Worm (Caenorhabditis elegans): ENCODE data around the gene ZC395.5.
A peak's percentile ranks its signal among the peaks of the same experiment; 100 is the strongest.

Gene ZC395.5

DNA sequence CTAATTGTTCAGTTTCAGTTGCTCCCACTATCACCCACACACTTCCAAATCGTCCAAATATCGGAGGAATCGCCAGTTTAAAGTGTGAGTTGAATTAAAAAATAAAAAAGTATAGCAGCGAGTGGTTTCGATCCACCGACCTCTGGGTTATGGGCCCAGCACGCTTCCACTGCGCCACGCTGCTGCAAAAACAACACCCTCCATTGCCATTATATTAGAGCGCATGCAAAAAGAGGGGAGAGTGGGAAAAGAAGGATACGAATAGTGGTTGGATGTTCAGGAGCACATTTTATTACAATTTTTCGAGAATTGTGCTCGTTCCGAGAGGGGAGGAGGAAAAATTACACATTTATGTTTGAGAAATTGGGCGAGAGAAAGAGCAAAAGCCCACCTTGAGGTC is 27.2 kb downstream of the ZC395.5 start (continued):
- TF ChIP-seq ceh-39 (tag; optimal IDR thresholded peaks at IDR 0.05) (no peak), unc-39 (tag; optimal IDR thresholded peaks at IDR 0.05) (peak; percentile 7), ces-1 (GFP tag; optimal IDR thresholded peaks at IDR 0.05) (no peak), nhr-237 (tag; optimal IDR thresholded peaks at IDR 0.05) (peak; percentile 4), blmp-1 (tag; optimal IDR thresholded peaks at IDR 0.05) (no peak), flh-1 (GFP tag; optimal IDR thresholded peaks at IDR 0.05) (peak; percentile 86), hlh-1 (tag; optimal IDR thresholded peaks at IDR 0.05) (peak; percentile 67)

DNA sequence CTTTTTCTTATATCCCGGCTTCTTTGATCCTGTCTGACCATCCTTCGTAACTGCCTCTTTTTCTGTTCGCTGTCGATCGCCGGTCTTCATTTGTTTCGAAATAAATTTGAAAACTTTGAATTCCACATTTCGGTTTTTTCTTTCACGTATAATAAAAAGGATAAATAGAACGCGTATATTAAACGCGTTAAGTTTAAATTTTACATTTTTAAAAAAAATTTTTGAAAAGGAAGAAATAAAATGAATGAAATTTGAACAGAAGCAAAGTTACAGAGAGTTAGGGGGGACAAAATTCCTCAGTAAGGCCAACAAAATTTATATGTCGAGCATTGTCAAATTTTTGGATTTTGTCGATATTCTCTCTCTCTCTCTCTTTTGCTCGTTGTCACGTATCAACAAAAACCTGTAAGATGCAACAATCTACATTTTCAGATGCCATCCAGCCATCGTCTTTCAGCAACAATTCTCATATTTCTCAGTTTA is 34.2 kb downstream of the ZC395.5 start, which contains the start of the genes T15B12.2 and F52C9.5:
TSS of gene T15B12.2 (minus strand) at position 101 of the 483 bp plus-strand sequence.
TSS of gene F52C9.5 (plus strand) at position 433 of the 483 bp plus-strand sequence.
- TF ChIP-seq lin-32 (GFP tag; optimal IDR thresholded peaks at IDR 0.05) = no peak
- TF ChIP-seq nhr-76 (tag; optimal IDR thresholded peaks at IDR 0.05) = no peak
- no peak for TF ChIP-seq cnd-1 (tag; optimal IDR thresholded peaks at IDR 0.05)
- no peak for TF ChIP-seq unc-39 (tag; optimal IDR thresholded peaks at IDR 0.05)
- no peak for TF ChIP-seq hlh-1 (tag; optimal IDR thresholded peaks at IDR 0.05)
- TF ChIP-seq bed-3 (GFP tag; optimal IDR thresholded peaks at IDR 0.05) = no peak
- TF ChIP-seq ces-1 (GFP tag; optimal IDR thresholded peaks at IDR 0.05) = no peak
- no peak for TF ChIP-seq mep-1 (tag; optimal IDR thresholded peaks at IDR 0.05)
- no peak for TF ChIP-seq M03D4.4 (tag; optimal IDR thresholded peaks at IDR 0.05)
- no peak for TF ChIP-seq sptf-1 (tag; optimal IDR thresholded peaks at IDR 0.05)
- TF ChIP-seq lsy-2 (tag; optimal IDR thresholded peaks at IDR 0.05) = no peak
- TF ChIP-seq elt-1 (tag; optimal IDR thresholded peaks at IDR 0.05; ENCODE audit: borderline replicate concordance, insufficient read depth) = no peak
- no peak for TF ChIP-seq sem-2 (GFP tag; optimal IDR thresholded peaks at IDR 0.05)
- TF ChIP-seq drap-1 (GFP tag; optimal IDR thresholded peaks at IDR 0.05) = no peak
- TF ChIP-seq tbx-8 (GFP tag; optimal IDR thresholded peaks at IDR 0.05) = no peak
- TF ChIP-seq ceh-39 (tag; optimal IDR thresholded peaks at IDR 0.05) = no peak
- no peak for TF ChIP-seq mls-2 (tag; optimal IDR thresholded peaks at IDR 0.05)
- TF ChIP-seq nhr-2 (tag; optimal IDR thresholded peaks at IDR 0.05) = no peak
- TF ChIP-seq elt-3 (tag; optimal IDR thresholded peaks at IDR 0.05) = no peak

DNA sequence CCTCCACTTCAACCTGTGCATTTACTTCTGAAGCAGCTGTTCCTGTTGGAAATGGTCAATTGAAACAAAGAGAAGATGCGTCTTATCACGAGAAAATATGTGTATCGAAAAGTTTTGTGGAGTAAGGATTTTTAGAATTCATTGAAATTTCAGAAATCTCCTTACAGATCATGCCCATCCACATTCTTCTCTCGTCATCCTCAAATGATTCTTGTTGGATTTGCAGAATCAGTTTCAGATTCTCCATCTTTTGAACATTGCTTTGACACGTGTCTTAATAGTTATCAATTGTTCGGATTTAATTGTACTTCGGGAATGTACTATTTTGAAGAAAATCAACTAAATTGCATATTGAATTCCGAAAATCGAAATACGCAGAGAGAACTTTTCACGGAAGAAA is 36.4 kb downstream of the ZC395.5 start:
- TF ChIP-seq unc-120 (tag; optimal IDR thresholded peaks at IDR 0.05; ENCODE audit: poor library complexity, severe bottlenecking) (no peak), ztf-11 (tag; optimal IDR thresholded peaks at IDR 0.05) (no peak), nhr-2 (tag; optimal IDR thresholded peaks at IDR 0.05) (no peak), drap-1 (GFP tag; optimal IDR thresholded peaks at IDR 0.05) (no peak), ceh-43 (GFP tag; optimal IDR thresholded peaks at IDR 0.05) (no peak), cnd-1 (tag; optimal IDR thresholded peaks at IDR 0.05) (no peak), lsy-2 (tag; optimal IDR thresholded peaks at IDR 0.05) (no peak), lin-32 (GFP tag; optimal IDR thresholded peaks at IDR 0.05) (no peak)

DNA sequence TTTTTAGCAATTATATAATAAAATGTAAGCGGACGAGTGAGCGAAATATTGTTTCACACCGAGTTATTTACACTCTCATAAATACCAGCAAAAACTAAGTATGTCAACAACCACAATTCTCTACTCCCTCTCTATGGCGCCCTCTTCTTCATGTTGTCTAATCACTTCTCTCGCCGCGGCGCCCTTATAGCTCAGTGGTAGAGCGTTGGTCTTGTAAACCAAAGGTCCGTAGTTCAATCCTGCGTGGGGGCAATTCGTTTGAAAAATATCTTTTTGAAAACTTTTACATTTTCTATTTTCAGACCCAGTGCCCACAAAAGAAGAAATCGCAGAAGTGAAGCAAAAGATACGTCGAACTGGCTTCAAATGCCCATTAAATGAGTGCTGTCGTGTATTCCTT is 38.1 kb downstream of the ZC395.5 start:
- TF ChIP-seq nhr-76 (tag; optimal IDR thresholded peaks at IDR 0.05) (no peak), unc-39 (tag; optimal IDR thresholded peaks at IDR 0.05) (no peak), sem-2 (GFP tag; optimal IDR thresholded peaks at IDR 0.05) (no peak), M03D4.4 (tag; optimal IDR thresholded peaks at IDR 0.05) (peak; percentile 39), nhr-28 (tag; optimal IDR thresholded peaks at IDR 0.05) (no peak), bed-3 (GFP tag; optimal IDR thresholded peaks at IDR 0.05) (peak; percentile 69), ceh-83 (GFP tag; optimal IDR thresholded peaks at IDR 0.05) (no peak), snpc-4 (tag; optimal IDR thresholded peaks at IDR 0.05) (no peak), ces-1 (GFP tag; optimal IDR thresholded peaks at IDR 0.05) (no peak), lin-32 (GFP tag; optimal IDR thresholded peaks at IDR 0.05) (peak; percentile 63), hlh-1 (tag; optimal IDR thresholded peaks at IDR 0.05) (peak; percentile 21), pha-4 (tag; optimal IDR thresholded peaks at IDR 0.05) (no peak), ztf-11 (tag; optimal IDR thresholded peaks at IDR 0.05) (no peak), nhr-2 (tag; optimal IDR thresholded peaks at IDR 0.05) (no peak), elt-1 (tag; optimal IDR thresholded peaks at IDR 0.05; ENCODE audit: borderline replicate concordance, insufficient read depth) (no peak), nhr-237 (tag; optimal IDR thresholded peaks at IDR 0.05) (no peak), ceh-43 (GFP tag; optimal IDR thresholded peaks at IDR 0.05) (peak; percentile 38), ham-2 (GFP tag; optimal IDR thresholded peaks at IDR 0.05) (peak; percentile 51), unc-62 (GFP tag; optimal IDR thresholded peaks at IDR 0.05) (no peak), zip-8 (tag; optimal IDR thresholded peaks at IDR 0.05) (no peak), mab-5 (tag; optimal IDR thresholded peaks at IDR 0.05) (no peak), sptf-1 (tag; optimal IDR thresholded peaks at IDR 0.05) (peak; percentile 75), drap-1 (GFP tag; optimal IDR thresholded peaks at IDR 0.05) (peak; percentile 73), cnd-1 (tag; optimal IDR thresholded peaks at IDR 0.05) (peak; percentile 15), mls-2 (tag; optimal IDR thresholded peaks at IDR 0.05) (peak; percentile 78), nhr-12 (tag; optimal IDR thresholded peaks at IDR 0.05) (no peak), flh-1 (GFP tag; optimal IDR thresholded peaks at IDR 0.05) (no peak), ceh-39 (tag; optimal IDR thresholded peaks at IDR 0.05) (no peak), blmp-1 (tag; optimal IDR thresholded peaks at IDR 0.05) (no peak), tbx-8 (GFP tag; optimal IDR thresholded peaks at IDR 0.05) (no peak), unc-120 (tag; optimal IDR thresholded peaks at IDR 0.05; ENCODE audit: poor library complexity, severe bottlenecking) (peak; percentile 59), lin-13 (tag; optimal IDR thresholded peaks at IDR 0.05) (no peak), mep-1 (tag; optimal IDR thresholded peaks at IDR 0.05) (no peak), elt-3 (tag; optimal IDR thresholded peaks at IDR 0.05) (no peak), lsy-2 (tag; optimal IDR thresholded peaks at IDR 0.05) (no peak)
